Fruit fly (Drosophila melanogaster): ENCODE results near the gene Jon99Fi.

dm6 chr3R:30455817-30456544 is 32.8 kb upstream of the Jon99Fi start, which contains the start of gene aralar1:
- TF ChIP-seq h (GFP tag; optimal IDR thresholded peaks at IDR 0.05): no peak
- TF ChIP-seq brk (GFP tag; optimal IDR thresholded peaks at IDR 0.05): no peak
- TF ChIP-seq Hr78 (GFP tag; optimal IDR thresholded peaks at IDR 0.05): no peak
- TF ChIP-seq HLH106 (tag; optimal IDR thresholded peaks at IDR 0.05): no peak
- TF ChIP-seq CG9705 (GFP tag; optimal IDR thresholded peaks at IDR 0.05): no peak
- TF ChIP-seq Abd-B (GFP tag; optimal IDR thresholded peaks at IDR 0.05): no peak
- TF ChIP-seq GATAd (GFP tag; optimal IDR thresholded peaks at IDR 0.05): no peak
